Worm (Caenorhabditis elegans) whole organism, midembryonic: Measurements from ENCODE around the gene C43F9.11.

ENCODE experiments used
- T22C8.4 ChIP-seq: fragments of 200-800 bp; sonication (Bioruptor generic); IDR thresholded peaks from 2 replicates; pipeline ENCODE4 v1.3.6; 2022; ENCODE audit warnings: missing genetic modification characterization, missing compliant biosample characterization
- cog-1 ChIP-seq: sonication (generic microtip); optimal IDR thresholded peaks from 2 replicates; lab custom pipeline; 2016; ENCODE audit warnings: missing genetic modification characterization, missing compliant biosample characterization
- flt-1 ChIP-seq: fragments of 200-800 bp; sonication (Bioruptor generic); IDR thresholded peaks from 2 replicates; pipeline ENCODE4 v1.3.6; 2022; ENCODE audit warnings: missing genetic modification characterization, missing compliant biosample characterization
- klf-2 ChIP-seq: fragments of 200-800 bp; sonication (Bioruptor generic); conservative IDR thresholded peaks from 2 replicates; pipeline ENCODE4 v1.3.6; 2022; ENCODE audit warnings: missing genetic modification reagents, missing genetic modification characterization, missing compliant biosample characterization
- med-1 ChIP-seq: sonication (generic microtip); optimal IDR thresholded peaks from 2 replicates; lab custom pipeline; 2017; ENCODE audit warnings: missing genetic modification characterization, mild to moderate bottlenecking, missing compliant biosample characterization, antibody characterized with exemption, missing genetic modification reagents; ENCODE audit not compliant: insufficient read depth
- ref-1 ChIP-seq: fragments of 200-800 bp; sonication (Bioruptor generic); conservative IDR thresholded peaks from 2 replicates; pipeline ENCODE4 v1.3.6; 2022; ENCODE audit warnings: missing genetic modification reagents, missing genetic modification characterization, missing compliant biosample characterization
- tab-1 ChIP-seq: fragments of 200-800 bp; sonication (Bioruptor generic); IDR thresholded peaks from 2 replicates; pipeline ENCODE4 v1.3.6; 2022; ENCODE audit warnings: missing genetic modification characterization, missing compliant biosample characterization
- ztf-23 ChIP-seq: fragments of 200-800 bp; sonication (Bioruptor generic); IDR thresholded peaks from 2 replicates; pipeline ENCODE4 v1.3.6; 2022; ENCODE audit warnings: missing genetic modification reagents, missing genetic modification characterization, missing compliant biosample characterization
- ztf-29 ChIP-seq: fragments of 200-800 bp; sonication (Bioruptor generic); IDR thresholded peaks from 2 replicates; pipeline ENCODE4 v1.3.6; 2022; ENCODE audit warnings: missing genetic modification reagents, missing genetic modification characterization, missing compliant biosample characterization

DNA sequence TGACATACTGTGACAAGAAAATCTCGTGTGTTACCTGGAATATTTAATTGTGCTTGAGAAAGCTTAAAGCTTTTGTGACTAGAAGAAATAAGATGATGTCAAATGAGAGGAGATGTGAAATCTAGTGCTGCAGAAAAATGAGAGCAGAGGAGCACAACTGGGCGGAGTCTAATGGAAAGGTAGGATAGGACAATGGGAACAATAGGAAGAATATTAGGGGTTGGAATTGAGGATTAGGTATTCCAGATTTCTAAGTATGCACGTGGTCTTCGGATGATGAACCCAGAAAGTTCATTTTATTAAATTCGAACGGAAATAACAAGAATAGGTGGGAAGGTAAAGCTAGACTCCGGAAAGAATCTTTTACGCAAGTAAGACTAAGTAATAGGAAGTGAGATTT, 3.0 kb upstream of the C43F9.11 start, which contains the start of gene C43F9.7:
- TF ChIP-seq ztf-23 (GFP tag; lab: Robert Waterston, UW) (no peak), cog-1 (tag; lab: Kevin White, UChicago) (no peak), ref-1 (GFP tag; lab: Robert Waterston, UW) (no peak), T22C8.4 (GFP tag; lab: Robert Waterston, UW) (no peak), flt-1 (GFP tag; lab: Robert Waterston, UW) (no peak), ztf-29 (GFP tag; lab: Robert Waterston, UW) (no peak), med-1 (GFP tag; lab: Kevin White, UChicago) (no peak), tab-1 (GFP tag; lab: Robert Waterston, UW) (no peak), klf-2 (no peak)
